Fruit fly (Drosophila melanogaster): ENCODE results near the gene 5-HT2A.

5-HT2A gene

dm6 chr3R:4664947-4665346 lies 52.3 kb downstream of the 5-HT2A start (continued):
- TF ChIP-seq CG8119 (GFP tag; IDR thresholded peaks at IDR 0.05) (peak; percentile 63), CG31627 (GFP tag; optimal IDR thresholded peaks at IDR 0.05) (peak; percentile 75), CG10631 (GFP tag; optimal IDR thresholded peaks at IDR 0.05) (peak; percentile 92), Lpt (GFP tag; optimal IDR thresholded peaks at IDR 0.05) (peak; percentile 41), CG3032 (tag; optimal IDR thresholded peaks at IDR 0.05) (peak; percentile 81), net (GFP tag; optimal IDR thresholded peaks at IDR 0.05) (peak; percentile 85), Eip78C (GFP tag) (peak; percentile 97), Hr4 (GFP tag; optimal IDR thresholded peaks at IDR 0.05) (peak; percentile 23), CG6808 (GFP tag; optimal IDR thresholded peaks at IDR 0.05) (peak; percentile 87), esn (GFP tag; optimal IDR thresholded peaks at IDR 0.05) (peak; percentile 88), CG6163 (GFP tag; IDR thresholded peaks at IDR 0.05) (peak; percentile 90), dac (GFP tag; optimal IDR thresholded peaks at IDR 0.05) (no peak), Sox15 (GFP tag; optimal IDR thresholded peaks at IDR 0.05) (no peak), CG15336 (GFP tag; IDR thresholded peaks at IDR 0.05) (peak; percentile 31; the same call in 1 of the 2 replicates), CG10669 (GFP tag; optimal IDR thresholded peaks at IDR 0.05) (peak; percentile 89), CG16779 (tag; optimal IDR thresholded peaks at IDR 0.05) (peak; percentile 83), CG11294 (GFP tag; IDR thresholded peaks at IDR 0.05) (peak; percentile 53; the same call in 1 of the 2 replicates), CG6276 (GFP tag; optimal IDR thresholded peaks at IDR 0.05) (peak; percentile 52), CG4318 (GFP tag; optimal IDR thresholded peaks at IDR 0.05) (no peak)

dm6 chr3R:4666014-4666652 lies 53.5 kb downstream of the 5-HT2A start:
- TF ChIP-seq Eip78C (GFP tag) (peak; percentile 22), spab (GFP tag; optimal IDR thresholded peaks at IDR 0.05) (no peak), Sox14 (GFP tag; optimal IDR thresholded peaks at IDR 0.05) (no peak)

dm6 chr3R:4667399-4668201 lies 54.9 kb downstream of the 5-HT2A start:
- TF ChIP-seq Lpt (GFP tag; optimal IDR thresholded peaks at IDR 0.05) (peak; percentile 35), Gug (GFP tag; IDR thresholded peaks at IDR 0.05) (no peak), Hr4 (GFP tag; optimal IDR thresholded peaks at IDR 0.05) (peak; percentile 72), net (GFP tag; optimal IDR thresholded peaks at IDR 0.05) (peak; percentile 60), Blimp-1 (GFP tag; optimal IDR thresholded peaks at IDR 0.05) (peak; percentile 41), CG6163 (GFP tag; IDR thresholded peaks at IDR 0.05) (no peak), fd59A (GFP tag; optimal IDR thresholded peaks at IDR 0.05) (peak; percentile 25), Ets21C (GFP tag; optimal IDR thresholded peaks at IDR 0.05) (peak; percentile 57), esn (GFP tag; optimal IDR thresholded peaks at IDR 0.05) (peak; percentile 86), CG6276 (GFP tag; optimal IDR thresholded peaks at IDR 0.05) (peak; percentile 65), Hr38 (GFP tag; optimal IDR thresholded peaks at IDR 0.05) (no peak), CG10631 (GFP tag; optimal IDR thresholded peaks at IDR 0.05) (peak; percentile 61), lz (GFP tag; optimal IDR thresholded peaks at IDR 0.05) (peak; percentile 72), dsx (GFP tag; optimal IDR thresholded peaks at IDR 0.05; ENCODE audit: poor library complexity, severe bottlenecking) (no peak), eg (GFP tag; IDR thresholded peaks at IDR 0.05) (0 out of 3 replicates have a peak, but pooled peaks have one; percentile 21), Met (GFP tag; optimal IDR thresholded peaks at IDR 0.05) (peak; percentile 76), Ets96B (tag; optimal IDR thresholded peaks at IDR 0.05) (peak; percentile 31), CG8119 (GFP tag; IDR thresholded peaks at IDR 0.05) (0 out of 3 replicates have a peak, but pooled peaks have one; percentile 25), CG6792 (GFP tag; optimal IDR thresholded peaks at IDR 0.05) (peak; percentile 3), CG8632 (GFP tag; optimal IDR thresholded peaks at IDR 0.05) (no peak), CG16779 (tag; optimal IDR thresholded peaks at IDR 0.05) (no peak), Sox102F (GFP tag; optimal IDR thresholded peaks at IDR 0.05) (peak; percentile 58), achi (GFP tag; optimal IDR thresholded peaks at IDR 0.05) (peak; percentile 61), CG6808 (GFP tag; optimal IDR thresholded peaks at IDR 0.05) (peak; percentile 55), CG32006 (GFP tag; optimal IDR thresholded peaks at IDR 0.05) (peak; percentile 86), Eip78C (GFP tag) (peak; percentile 94), Smox (GFP tag; optimal IDR thresholded peaks at IDR 0.05) (peak; percentile 74), OdsH (GFP tag; optimal IDR thresholded peaks at IDR 0.05) (peak; percentile 65), CG3032 (tag; optimal IDR thresholded peaks at IDR 0.05) (peak; percentile 22), svp (GFP tag) (peak; percentile 91), acj6 (GFP tag; optimal IDR thresholded peaks at IDR 0.05) (peak; percentile 66), salr (GFP tag; optimal IDR thresholded peaks at IDR 0.05) (peak in 1 of 2 experiments; percentile 90), CG1621 (tag; optimal IDR thresholded peaks at IDR 0.05) (no peak), CG11902 (GFP tag; optimal IDR thresholded peaks at IDR 0.05) (peak; percentile 32), CG11294 (GFP tag; IDR thresholded peaks at IDR 0.05) (no peak), CG15336 (GFP tag; IDR thresholded peaks at IDR 0.05) (no peak; the same call in 1 of the 2 replicates)
